Fruit fly (Drosophila melanogaster): ENCODE measurements around the gene CG15765.

Gene CG15765

dm6 chrX:5866095-5866494 lies 47.7 kb downstream of the CG15765 start (continued):
- TF ChIP-seq sc (optimal IDR thresholded peaks at IDR 0.05), result no peak
- no peak for TF ChIP-seq sc (GFP tag; optimal IDR thresholded peaks at IDR 0.05)
- TF ChIP-seq CG4424 (GFP tag; optimal IDR thresholded peaks at IDR 0.05), result no peak
- no peak for TF ChIP-seq pzg (GFP tag; optimal IDR thresholded peaks at IDR 0.05)
- no peak for TF ChIP-seq shn (GFP tag; optimal IDR thresholded peaks at IDR 0.05)
- no peak for TF ChIP-seq Fer3 (tag; optimal IDR thresholded peaks at IDR 0.05)
- TF ChIP-seq mam (GFP tag; optimal IDR thresholded peaks at IDR 0.05), result peak; percentile 2
- TF ChIP-seq CG3281 (GFP tag; optimal IDR thresholded peaks at IDR 0.05), result no peak
- no peak for TF ChIP-seq psq (GFP tag; optimal IDR thresholded peaks at IDR 0.05)
- no peak for TF ChIP-seq sug (tag; optimal IDR thresholded peaks at IDR 0.05)
- no peak for TF ChIP-seq CG34376 (GFP tag; optimal IDR thresholded peaks at IDR 0.05)
- TF ChIP-seq row (GFP tag; IDR thresholded peaks at IDR 0.05), result peak; percentile 40; the same call in 1 of the 3 replicates
- TF ChIP-seq CG1832 (GFP tag; optimal IDR thresholded peaks at IDR 0.05), result no peak
- TF ChIP-seq esg (GFP tag; conservative IDR thresholded peaks at IDR 0.05), result no peak
- no peak for TF ChIP-seq toy (GFP tag; IDR thresholded peaks at IDR 0.05)
- TF ChIP-seq CG4282 (GFP tag; optimal IDR thresholded peaks at IDR 0.05), result no peak
- TF ChIP-seq CG4707 (GFP tag; optimal IDR thresholded peaks at IDR 0.05), result no peak
- no peak for TF ChIP-seq croc (GFP tag; conservative IDR thresholded peaks at IDR 0.05)
- peak; percentile 14 for TF ChIP-seq slou (GFP tag; optimal IDR thresholded peaks at IDR 0.05)
- TF ChIP-seq CG14014 (GFP tag; IDR thresholded peaks at IDR 0.05), result peak; percentile 32; the same call in 1 of the 2 replicates
- TF ChIP-seq CG3065 (GFP tag; optimal IDR thresholded peaks at IDR 0.05), result no peak
- TF ChIP-seq sisA (GFP tag; IDR thresholded peaks at IDR 0.05), result no peak
- TF ChIP-seq CG6272 (GFP tag; IDR thresholded peaks at IDR 0.05), result no peak
- TF ChIP-seq ara (GFP tag; IDR thresholded peaks at IDR 0.05), result no peak
- TF ChIP-seq Dbx (GFP tag; IDR thresholded peaks at IDR 0.05), result no peak
- TF ChIP-seq Atf3 (GFP tag; optimal IDR thresholded peaks at IDR 0.05), result no peak
- no peak for TF ChIP-seq z (GFP tag; IDR thresholded peaks at IDR 0.05)
- no peak for TF ChIP-seq CG6254 (GFP tag; optimal IDR thresholded peaks at IDR 0.05)
- no peak for TF ChIP-seq Mrtf (GFP tag; IDR thresholded peaks at IDR 0.05)
- no peak for TF ChIP-seq Neu2 (GFP tag; optimal IDR thresholded peaks at IDR 0.05; ENCODE audit: borderline replicate concordance)
- 0 out of 2 replicates have a peak, but pooled peaks have one; percentile 9 for TF ChIP-seq Ada2b (GFP tag; IDR thresholded peaks at IDR 0.05)
- no peak for TF ChIP-seq Ssrp (tag; optimal IDR thresholded peaks at IDR 0.05)
- TF ChIP-seq HHEX (GFP tag; optimal IDR thresholded peaks at IDR 0.05), result no peak
- no peak for TF ChIP-seq CG8359 (GFP tag; optimal IDR thresholded peaks at IDR 0.05; ENCODE audit: borderline replicate concordance)
- TF ChIP-seq gcm (GFP tag; optimal IDR thresholded peaks at IDR 0.05), result peak; percentile 22
- no peak for TF ChIP-seq sob (GFP tag; IDR thresholded peaks at IDR 0.05)
- no peak for TF ChIP-seq CG2129 (GFP tag; IDR thresholded peaks at IDR 0.05; ENCODE audit: partially characterized antibody)
- no peak for TF ChIP-seq Awh (GFP tag; IDR thresholded peaks at IDR 0.05)
- no peak for TF ChIP-seq jing (GFP tag; optimal IDR thresholded peaks at IDR 0.05)
- no peak for TF ChIP-seq CG18476 (GFP tag; optimal IDR thresholded peaks at IDR 0.05)
- no peak for TF ChIP-seq CG13775 (GFP tag; optimal IDR thresholded peaks at IDR 0.05)
- no peak for TF ChIP-seq CG14441 (GFP tag; IDR thresholded peaks at IDR 0.05)
- no peak for TF ChIP-seq ems (GFP tag; optimal IDR thresholded peaks at IDR 0.05)
- TF ChIP-seq Rx (GFP tag; IDR thresholded peaks at IDR 0.05), result no peak
- TF ChIP-seq CG7372 (GFP tag; IDR thresholded peaks at IDR 0.05), result no peak
- TF ChIP-seq CG17912 (GFP tag; optimal IDR thresholded peaks at IDR 0.05), result no peak
- no peak for TF ChIP-seq B-H1 (GFP tag; IDR thresholded peaks at IDR 0.05)
- no peak for TF ChIP-seq Vsx1 (GFP tag; optimal IDR thresholded peaks at IDR 0.05)
- no peak for TF ChIP-seq CG7786 (GFP tag; optimal IDR thresholded peaks at IDR 0.05)
- no peak for TF ChIP-seq CG10209 (GFP tag; optimal IDR thresholded peaks at IDR 0.05)
- TF ChIP-seq Sry-β (GFP tag; optimal IDR thresholded peaks at IDR 0.05), result no peak
- TF ChIP-seq CG10274 (GFP tag; optimal IDR thresholded peaks at IDR 0.05), result no peak
- TF ChIP-seq tin (GFP tag; optimal IDR thresholded peaks at IDR 0.05), result no peak
